Fruit fly (Drosophila melanogaster): ENCODE results near the gene CG34276.

- TF ChIP-seq insv (optimal IDR thresholded peaks at IDR 0.05) (no peak), psq (optimal IDR thresholded peaks at IDR 0.05) (no peak), Myc (optimal IDR thresholded peaks at IDR 0.05) (no peak), h (optimal IDR thresholded peaks at IDR 0.05) (no peak), Sin3A (optimal IDR thresholded peaks at IDR 0.05) (no peak), ttk (optimal IDR thresholded peaks at IDR 0.05) (no peak)
Observed at dm6 chr3R:15935538-15935937, 10.1 kb downstream of the CG34276 start.
